Fruit fly (Drosophila melanogaster) whole organism, embryonic: ENCODE results near the gene Hsp22.
A peak's percentile ranks its signal among the peaks of the same experiment; 100 is the strongest.

Experiments
- CG10274 ChIP-seq: fragments of 200-800 bp; sonication (Bioruptor generic); optimal IDR thresholded peaks from 3 replicates; lab custom pipeline; 2017; ENCODE audit warnings: missing biosample characterization, mild to moderate bottlenecking, missing genetic modification characterization
- CG10321 ChIP-seq: fragments of 200-800 bp; sonication (Bioruptor generic); IDR thresholded peaks from 2 replicates; pipeline ENCODE4 v1.3.6; 2022; ENCODE audit warnings: missing biosample characterization, missing genetic modification characterization
- CG10366 ChIP-seq: fragments of 200-800 bp; sonication (Bioruptor generic); IDR thresholded peaks from 2 replicates; pipeline ENCODE4 v1.3.6; 2022; ENCODE audit warnings: missing biosample characterization, missing genetic modification characterization
- CG10959 ChIP-seq: fragments of 200-800 bp; sonication (Bioruptor generic); IDR thresholded peaks from 2 replicates; pipeline ENCODE4 v1.3.6; 2022; ENCODE audit warnings: missing biosample characterization, missing genetic modification characterization
- CG14965 ChIP-seq: fragments of 200-800 bp; sonication (Bioruptor generic); optimal IDR thresholded peaks from 2 replicates; lab custom pipeline; 2016; ENCODE audit warnings: missing biosample characterization, missing genetic modification characterization, borderline replicate concordance
- CG1647 ChIP-seq: fragments of 200-800 bp; sonication (Bioruptor generic); optimal IDR thresholded peaks from 3 replicates; lab custom pipeline; 2016; ENCODE audit warnings: missing biosample characterization, missing genetic modification characterization
- CG18764 ChIP-seq: fragments of 200-800 bp; sonication (Bioruptor generic); optimal IDR thresholded peaks from 3 replicates; lab custom pipeline; 2016; ENCODE audit warnings: missing biosample characterization, missing genetic modification characterization
- CG33213 ChIP-seq: fragments of 200-800 bp; sonication (Bioruptor generic); optimal IDR thresholded peaks from 3 replicates; lab custom pipeline; 2016; ENCODE audit warnings: missing biosample characterization, missing genetic modification characterization
- CG34422 ChIP-seq: fragments of 200-800 bp; sonication (Bioruptor generic); IDR thresholded peaks from 3 replicates; pipeline ENCODE4 v1.3.6; 2022; ENCODE audit warnings: missing biosample characterization, missing genetic modification characterization
- CG4282 ChIP-seq: fragments of 200-800 bp; sonication (Bioruptor generic); optimal IDR thresholded peaks from 2 replicates; lab custom pipeline; 2016; ENCODE audit warnings: missing biosample characterization, missing genetic modification characterization
- CG4404 ChIP-seq: fragments of 200-800 bp; sonication (Bioruptor generic); IDR thresholded peaks from 2 replicates; pipeline ENCODE4 v1.3.6; 2022; ENCODE audit warnings: missing biosample characterization, missing genetic modification characterization
- CG4820 ChIP-seq: fragments of 200-800 bp; sonication (Bioruptor generic); optimal IDR thresholded peaks from 3 replicates; lab custom pipeline; 2016; ENCODE audit warnings: missing biosample characterization, missing genetic modification characterization
- CG5180 ChIP-seq: fragments of 200-800 bp; sonication (Bioruptor generic); optimal IDR thresholded peaks from 3 replicates; lab custom pipeline; 2017; ENCODE audit warnings: missing biosample characterization, missing genetic modification characterization, mild to moderate bottlenecking, moderate library complexity, missing genetic modification reagents
- CG6689 ChIP-seq: fragments of 200-800 bp; sonication (Bioruptor generic); IDR thresholded peaks from 2 replicates; pipeline ENCODE4 v1.3.6; 2022; ENCODE audit warnings: missing biosample characterization, missing genetic modification characterization
- CG6813 ChIP-seq: fragments of 200-800 bp; sonication (Bioruptor generic); optimal IDR thresholded peaks from 2 replicates; lab custom pipeline; 2017; ENCODE audit warnings: missing biosample characterization, missing genetic modification characterization, mild to moderate bottlenecking, moderate library complexity, missing genetic modification reagents
- CG8765 ChIP-seq: fragments of 200-800 bp; sonication (Bioruptor generic); IDR thresholded peaks from 2 replicates; pipeline ENCODE4 v1.3.6; 2022; ENCODE audit warnings: missing biosample characterization, missing genetic modification characterization
- CG9932 ChIP-seq: fragments of 200-800 bp; sonication (Bioruptor generic); IDR thresholded peaks from 2 replicates; pipeline ENCODE4 v1.3.6; 2022; ENCODE audit warnings: missing biosample characterization, missing genetic modification characterization
- Camta ChIP-seq: fragments of 200-800 bp; sonication (Bioruptor generic); optimal IDR thresholded peaks from 2 replicates; lab custom pipeline; 2016; ENCODE audit warnings: missing biosample characterization, missing genetic modification characterization
- D ChIP-seq, 2 experiments: fragments of 200-800 bp in 1 of 2; fragments of >200 bp in 1 of 2; sonication (Bioruptor generic) in 1 of 2; optimal IDR thresholded peaks; 2 replicates in 1 of 2; 3 replicates in 1 of 2; lab custom pipeline; 2017; ENCODE audit warnings: mild to moderate bottlenecking in 1 of 2, missing biosample characterization in 1 of 2, missing genetic modification characterization in 1 of 2, missing genetic modification reagents in 1 of 2
- Doc2 ChIP-seq: fragments of 200-800 bp; sonication (Bioruptor generic); IDR thresholded peaks from 2 replicates; pipeline ENCODE4 v1.3.6; 2022; ENCODE audit warnings: missing biosample characterization, missing genetic modification characterization
- HLH3B ChIP-seq: fragments of 200-800 bp; sonication (Bioruptor generic); IDR thresholded peaks from 2 replicates; pipeline ENCODE4 v1.3.6; 2022; ENCODE audit warnings: missing biosample characterization, missing genetic modification characterization
- Hey ChIP-seq: fragments of 200-800 bp; sonication (Bioruptor generic); optimal IDR thresholded peaks from 3 replicates; lab custom pipeline; 2018; ENCODE audit warnings: missing biosample characterization, mild to moderate bottlenecking, missing genetic modification characterization
- HmgD ChIP-seq: fragments of 200-800 bp; sonication (Bioruptor generic); optimal IDR thresholded peaks from 3 replicates; lab custom pipeline; 2016; ENCODE audit warnings: missing biosample characterization, missing genetic modification characterization
- MTF-1 ChIP-seq: fragments of 200-800 bp; sonication (Bioruptor generic); optimal IDR thresholded peaks from 2 replicates; lab custom pipeline; 2018; ENCODE audit warnings: missing biosample characterization, mild to moderate bottlenecking, missing genetic modification characterization, borderline replicate concordance
- Mes4 ChIP-seq: fragments of 200-800 bp; sonication (Bioruptor generic); optimal IDR thresholded peaks from 2 replicates; lab custom pipeline; 2016; ENCODE audit warnings: missing biosample characterization, missing genetic modification characterization
- NFAT ChIP-seq: fragments of 200-800 bp; sonication (Bioruptor generic); IDR thresholded peaks from 2 replicates; pipeline ENCODE4 v1.3.6; 2022; ENCODE audit warnings: missing biosample characterization, missing genetic modification characterization
- Nf-YA ChIP-seq: fragments of 200-800 bp; sonication (Bioruptor generic); IDR thresholded peaks from 2 replicates; pipeline ENCODE4 v1.3.6; 2022; ENCODE audit warnings: missing biosample characterization, missing genetic modification characterization
- Nf-YC ChIP-seq: fragments of 200-800 bp; optimal IDR thresholded peaks from 3 replicates; lab custom pipeline; 2019; ENCODE audit warnings: missing biosample characterization, mild to moderate bottlenecking, missing genetic modification characterization, moderate library complexity
- Oaz ChIP-seq: fragments of 200-800 bp; sonication (Bioruptor generic); IDR thresholded peaks from 2 replicates; pipeline ENCODE4 v1.3.6; 2022; ENCODE audit warnings: missing biosample characterization, missing genetic modification characterization
- PHDP ChIP-seq: fragments of 200-800 bp; sonication (Bioruptor generic); optimal IDR thresholded peaks from 3 replicates; lab custom pipeline; 2018; ENCODE audit warnings: missing biosample characterization, mild to moderate bottlenecking, missing genetic modification characterization, moderate library complexity
- Taf1 ChIP-seq: fragments of 200-800 bp; sonication (Bioruptor generic); IDR thresholded peaks from 2 replicates; pipeline ENCODE4 v1.3.6; 2022; ENCODE audit warnings: missing biosample characterization, missing genetic modification characterization
- Xbp1 ChIP-seq: fragments of 200-800 bp; sonication (Bioruptor generic); optimal IDR thresholded peaks from 3 replicates; lab custom pipeline; 2016; ENCODE audit warnings: missing biosample characterization, mild to moderate bottlenecking, missing genetic modification characterization
- Xrp1 ChIP-seq: fragments of 200-800 bp; sonication (Bioruptor generic); IDR thresholded peaks from 2 replicates; pipeline ENCODE4 v1.3.6; 2022; ENCODE audit warnings: missing biosample characterization, missing genetic modification characterization
- bcd ChIP-seq: fragments of 200-800 bp; sonication (Bioruptor generic); optimal IDR thresholded peaks from 2 replicates; lab custom pipeline; 2017; ENCODE audit warnings: missing biosample characterization, mild to moderate bottlenecking, missing genetic modification characterization
- btn ChIP-seq: fragments of 200-800 bp; sonication (Bioruptor generic); optimal IDR thresholded peaks from 2 replicates; lab custom pipeline; 2016; ENCODE audit warnings: missing biosample characterization, missing genetic modification characterization
- crol ChIP-seq: fragments of 200-800 bp; sonication (Bioruptor generic); IDR thresholded peaks from 2 replicates; pipeline ENCODE4 v1.3.6; 2022; ENCODE audit warnings: missing biosample characterization, missing genetic modification characterization
- crp ChIP-seq, 2 experiments: fragments of 200-800 bp; sonication (Bioruptor generic); optimal IDR thresholded peaks; 2 replicates in 1 of 2; 3 replicates in 1 of 2; lab custom pipeline; 2017; ENCODE audit warnings: missing biosample characterization in 2 of 2, missing genetic modification characterization in 2 of 2, mild to moderate bottlenecking in 1 of 2, moderate library complexity in 1 of 2
- ems ChIP-seq: fragments of 200-800 bp; sonication (Bioruptor generic); optimal IDR thresholded peaks from 3 replicates; lab custom pipeline; 2016; ENCODE audit warnings: missing biosample characterization, missing genetic modification characterization
- gro ChIP-seq: fragments of 200-800 bp; sonication (Bioruptor generic); optimal IDR thresholded peaks from 2 replicates; lab custom pipeline; 2016; ENCODE audit warnings: missing biosample characterization, missing genetic modification characterization
- gsb ChIP-seq: fragments of 200-800 bp; sonication (Bioruptor generic); IDR thresholded peaks from 2 replicates; pipeline ENCODE4 v1.3.6; 2022; ENCODE audit warnings: missing biosample characterization, missing genetic modification characterization
- inv ChIP-seq: fragments of 200-800 bp; sonication (Bioruptor generic); IDR thresholded peaks from 2 replicates; pipeline ENCODE4 v1.3.6; 2022; ENCODE audit warnings: missing biosample characterization, missing genetic modification characterization; ENCODE audit not compliant: partially characterized antibody
- nerfin-2 ChIP-seq: fragments of 200-800 bp; sonication (Bioruptor generic); IDR thresholded peaks from 2 replicates; pipeline ENCODE4 v1.3.6; 2022; ENCODE audit warnings: missing biosample characterization, missing genetic modification characterization; ENCODE audit not compliant: partially characterized antibody
- onecut ChIP-seq: fragments of 200-800 bp; sonication (Bioruptor generic); IDR thresholded peaks from 2 replicates; pipeline ENCODE4 v1.3.6; 2022; ENCODE audit warnings: missing biosample characterization, missing genetic modification characterization
- pita ChIP-seq: fragments of 200-800 bp; sonication (Bioruptor generic); optimal IDR thresholded peaks from 2 replicates; lab custom pipeline; 2017; ENCODE audit warnings: missing biosample characterization, mild to moderate bottlenecking, missing genetic modification characterization
- pnt ChIP-seq: fragments of 200-800 bp; sonication (Bioruptor generic); optimal IDR thresholded peaks from 3 replicates; lab custom pipeline; 2016; ENCODE audit warnings: missing biosample characterization, missing genetic modification characterization
- prd ChIP-seq, 3 experiments: fragments of >200 bp in 2 of 3; fragments of 200-800 bp in 1 of 3; sonication (Bioruptor generic) in 1 of 3; optimal IDR thresholded peaks in 2 of 3; IDR thresholded peaks in 1 of 3; 2 replicates in 2 of 3; 3 replicates in 1 of 3; pipeline versions ENCODE4 v1.3.6 to Lab custom; 2017 to 2022; ENCODE audit warnings: missing biosample characterization in 1 of 3, missing genetic modification characterization in 1 of 3
- ro ChIP-seq: fragments of 200-800 bp; sonication (Bioruptor generic); IDR thresholded peaks from 2 replicates; pipeline ENCODE4 v1.3.6; 2022; ENCODE audit warnings: missing biosample characterization, missing genetic modification characterization
- sc ChIP-seq, 3 experiments: fragments of >200 bp in 2 of 3; fragments of 200-800 bp in 1 of 3; sonication (Bioruptor generic) in 1 of 3; optimal IDR thresholded peaks; 2 replicates in 2 of 3; 3 replicates in 1 of 3; lab custom pipeline; 2017; ENCODE audit warnings: mild to moderate bottlenecking in 1 of 3, missing biosample characterization in 1 of 3, missing genetic modification characterization in 1 of 3, missing genetic modification reagents in 1 of 3
- seq ChIP-seq: fragments of 200-800 bp; sonication (Bioruptor generic); IDR thresholded peaks from 2 replicates; pipeline ENCODE4 v1.3.6; 2022; ENCODE audit warnings: missing biosample characterization, missing genetic modification characterization
- ttk ChIP-seq: fragments of 200-800 bp; sonication (Bioruptor generic); IDR thresholded peaks from 2 replicates; pipeline ENCODE4 v2.1.2; 2022; ENCODE audit warnings: missing biosample characterization, missing genetic modification characterization

The Hsp22 gene

DNA sequence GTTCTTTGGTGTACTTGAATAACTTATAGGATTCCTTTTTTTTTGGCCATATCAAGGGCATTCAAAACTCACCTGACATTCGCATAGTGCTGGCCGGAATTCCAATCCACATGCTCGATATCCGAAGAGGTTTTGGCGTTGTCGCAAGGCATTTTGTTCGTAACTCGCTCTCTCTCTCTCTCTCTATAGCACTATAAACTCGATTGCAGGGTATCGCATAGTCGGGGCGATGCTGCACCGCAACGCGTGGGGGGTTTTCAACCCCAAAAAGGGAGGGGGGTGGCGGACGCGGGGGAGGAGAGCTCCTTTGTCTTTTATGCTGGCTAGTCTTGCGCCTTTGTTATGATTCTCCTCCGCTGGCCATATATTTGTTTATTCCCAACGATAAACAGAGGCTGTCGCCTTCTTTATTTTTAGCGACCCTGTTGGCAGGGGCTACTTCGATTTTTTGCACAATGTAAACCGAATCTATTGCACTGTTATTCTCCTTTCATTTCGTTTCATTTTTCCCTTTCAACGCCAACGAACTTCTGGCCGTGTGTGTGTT is 25.8 kb downstream of the Hsp22 start (continued):
- TF ChIP-seq pita (GFP tag; lab: Kevin White, UChicago) (no peak), MTF-1 (no peak), onecut (GFP tag; lab: Robert Waterston, UW) (no peak; the same call in 1 of the 2 replicates), CG4820 (GFP tag; lab: Kevin White, UChicago) (peak; percentile 12), CG6689 (GFP tag; lab: Robert Waterston, UW) (no peak), seq (GFP tag; lab: Robert Waterston, UW) (no peak), PHDP (tag; lab: Kevin White, UChicago) (no peak), Hey (tag; lab: Kevin White, UChicago) (no peak), HLH3B (GFP tag; lab: Robert Waterston, UW) (no peak), CG8765 (GFP tag; lab: Robert Waterston, UW) (no peak), nerfin-2 (GFP tag; lab: Robert Waterston, UW) (no peak), btn (GFP tag; lab: Kevin White, UChicago) (no peak), ro (no peak), prd (optimal IDR thresholded peaks at IDR 0.05; lab: Kevin White, UChicago) (no peak), prd (GFP tag; IDR thresholded peaks at IDR 0.05; lab: Robert Waterston, UW) (peak; percentile 31; the same call in 1 of the 3 replicates), Nf-YA (no peak), Nf-YC (tag; lab: Kevin White, UChicago) (no peak), pnt (GFP tag; lab: Kevin White, UChicago) (no peak), CG33213 (GFP tag; lab: Kevin White, UChicago) (no peak), HmgD (no peak), ttk (GFP tag; lab: Robert Waterston, UW) (0 out of 2 replicates have a peak, but pooled peaks have one; percentile 22), CG10321 (GFP tag; lab: Robert Waterston, UW) (no peak), CG4282 (GFP tag; lab: Kevin White, UChicago) (no peak), CG6813 (GFP tag; lab: Kevin White, UChicago) (no peak), CG5180 (peak; percentile 18), gro (GFP tag; lab: Kevin White, UChicago) (no peak), CG9932 (GFP tag; lab: Robert Waterston, UW) (no peak), Doc2 (GFP tag; lab: Robert Waterston, UW) (no peak), CG14965 (no peak), D (optimal IDR thresholded peaks at IDR 0.05; lab: Kevin White, UChicago) (no peak), D (GFP tag; optimal IDR thresholded peaks at IDR 0.05; lab: Kevin White, UChicago) (no peak), gsb (no peak), CG4404 (no peak), CG10274 (GFP tag; lab: Kevin White, UChicago) (peak; percentile 35), NFAT (GFP tag; lab: Robert Waterston, UW) (no peak), CG18764 (no peak), CG34422 (GFP tag; lab: Robert Waterston, UW) (0 out of 3 replicates have a peak, but pooled peaks have one; percentile 15), crp (GFP tag; optimal IDR thresholded peaks at IDR 0.05; lab: Kevin White, UChicago) (no peak), crol (GFP tag; lab: Robert Waterston, UW) (peak; percentile 69), Taf1 (GFP tag; lab: Robert Waterston, UW) (no peak), Xrp1 (GFP tag; lab: Robert Waterston, UW) (no peak), Camta (GFP tag; lab: Kevin White, UChicago) (no peak), Oaz (GFP tag; lab: Robert Waterston, UW) (no peak), CG10959 (GFP tag; lab: Robert Waterston, UW) (no peak), ems (no peak), Xbp1 (GFP tag; lab: Kevin White, UChicago) (no peak), sc (optimal IDR thresholded peaks at IDR 0.05; lab: Kevin White, UChicago) (no peak), sc (GFP tag; optimal IDR thresholded peaks at IDR 0.05; lab: Kevin White, UChicago) (no peak), CG10366 (GFP tag; lab: Robert Waterston, UW) (no peak), Mes4 (GFP tag; lab: Kevin White, UChicago) (no peak), inv (GFP tag; lab: Robert Waterston, UW) (no peak), bcd (GFP tag; lab: Kevin White, UChicago) (peak; percentile 15), CG1647 (GFP tag; lab: Kevin White, UChicago) (no peak)
